Worm (Caenorhabditis elegans) whole organism, mixed stage, embryonic: ENCODE data around the gene hlh-14.
A peak's percentile ranks its signal among the peaks of the same experiment; 100 is the strongest.

ENCODE experiments used
- M03D4.4 ChIP-seq: sonication (generic microtip); optimal IDR thresholded peaks from 2 replicates; lab custom pipeline; 2017; ENCODE audit warnings: mild to moderate bottlenecking, missing genetic modification characterization, missing compliant biosample characterization
- bed-3 ChIP-seq: fragments of 200-800 bp; sonication (Bioruptor generic); optimal IDR thresholded peaks from 3 replicates; lab custom pipeline; 2018; ENCODE audit warnings: mild to moderate bottlenecking, missing genetic modification characterization, moderate library complexity, missing compliant biosample characterization
- blmp-1 ChIP-seq: fragments of 150-350 bp; optimal IDR thresholded peaks from 2 replicates; lab custom pipeline; 2014; ENCODE audit warnings: missing biosample characterization, missing genetic modification characterization
- ceh-39 ChIP-seq: fragments of 150-350 bp; optimal IDR thresholded peaks from 2 replicates; lab custom pipeline; 2014; ENCODE audit warnings: missing biosample characterization, missing genetic modification characterization
- ceh-43 ChIP-seq: fragments of 200-800 bp; sonication (Bioruptor generic); optimal IDR thresholded peaks from 2 replicates; lab custom pipeline; 2018; ENCODE audit warnings: mild to moderate bottlenecking, missing genetic modification characterization, moderate library complexity, missing compliant biosample characterization
- ceh-83 ChIP-seq: fragments of 200-800 bp; sonication (Bioruptor generic); optimal IDR thresholded peaks from 2 replicates; lab custom pipeline; 2018; ENCODE audit warnings: mild to moderate bottlenecking, missing genetic modification characterization, missing compliant biosample characterization
- ces-1 ChIP-seq: fragments of 150-350 bp; optimal IDR thresholded peaks from 2 replicates; lab custom pipeline; 2014; ENCODE audit warnings: missing biosample characterization, missing genetic modification reagents, missing genetic modification characterization
- cnd-1 ChIP-seq: fragments of 200-800 bp; sonication (Bioruptor generic); optimal IDR thresholded peaks from 2 replicates; lab custom pipeline; 2018; ENCODE audit warnings: mild to moderate bottlenecking, missing genetic modification characterization, missing compliant biosample characterization
- drap-1 ChIP-seq: fragments of 200-800 bp; sonication (Bioruptor generic); optimal IDR thresholded peaks from 3 replicates; lab custom pipeline; 2018; ENCODE audit warnings: mild to moderate bottlenecking, missing genetic modification characterization, missing compliant biosample characterization
- elt-1 ChIP-seq: sonication (generic microtip); optimal IDR thresholded peaks from 2 replicates; lab custom pipeline; 2017; ENCODE audit warnings: missing genetic modification characterization, mild to moderate bottlenecking, missing compliant biosample characterization, antibody characterized with exemption, moderate library complexity, borderline replicate concordance; ENCODE audit not compliant: insufficient read depth
- elt-3 ChIP-seq: fragments of 150-350 bp; optimal IDR thresholded peaks from 2 replicates; lab custom pipeline; 2014; ENCODE audit warnings: missing biosample characterization, missing genetic modification characterization
- flh-1 ChIP-seq: fragments of 200-800 bp; sonication (Bioruptor generic); optimal IDR thresholded peaks from 2 replicates; lab custom pipeline; 2018; ENCODE audit warnings: mild to moderate bottlenecking, missing genetic modification characterization, moderate library complexity, missing compliant biosample characterization
- ham-2 ChIP-seq: fragments of 200-800 bp; sonication (Bioruptor generic); optimal IDR thresholded peaks from 2 replicates; lab custom pipeline; 2018; ENCODE audit warnings: mild to moderate bottlenecking, missing genetic modification characterization, missing compliant biosample characterization
- hlh-1 ChIP-seq: fragments of 150-350 bp; optimal IDR thresholded peaks from 2 replicates; lab custom pipeline; 2014; ENCODE audit warnings: missing biosample characterization, missing genetic modification reagents, missing genetic modification characterization
- lin-13 ChIP-seq: fragments of 150-350 bp; optimal IDR thresholded peaks from 2 replicates; lab custom pipeline; 2014; ENCODE audit warnings: missing biosample characterization, missing genetic modification characterization
- lin-32 ChIP-seq: fragments of 200-800 bp; sonication (Bioruptor generic); optimal IDR thresholded peaks from 2 replicates; lab custom pipeline; 2018; ENCODE audit warnings: mild to moderate bottlenecking, missing genetic modification characterization, missing compliant biosample characterization
- lsy-2 ChIP-seq: fragments of 150-350 bp; optimal IDR thresholded peaks from 2 replicates; lab custom pipeline; 2014; ENCODE audit warnings: missing biosample characterization, missing genetic modification characterization
- mab-5 ChIP-seq: fragments of 150-350 bp; optimal IDR thresholded peaks from 2 replicates; lab custom pipeline; 2014; ENCODE audit warnings: missing biosample characterization, missing genetic modification characterization
- mep-1 ChIP-seq: fragments of 150-350 bp; optimal IDR thresholded peaks from 2 replicates; lab custom pipeline; 2017; ENCODE audit warnings: missing biosample characterization, missing genetic modification reagents, missing genetic modification characterization, inconsistent platforms
- mls-2 ChIP-seq: sonication (generic microtip); optimal IDR thresholded peaks from 2 replicates; lab custom pipeline; 2016; ENCODE audit warnings: mild to moderate bottlenecking, missing genetic modification characterization, moderate library complexity, missing compliant biosample characterization
- nhr-12 ChIP-seq: fragments of 150-350 bp; optimal IDR thresholded peaks from 2 replicates; lab custom pipeline; 2014; ENCODE audit warnings: missing biosample characterization, missing genetic modification characterization
- nhr-2 ChIP-seq: fragments of 150-350 bp; optimal IDR thresholded peaks from 2 replicates; lab custom pipeline; 2014; ENCODE audit warnings: missing biosample characterization, missing genetic modification characterization
- nhr-237 ChIP-seq: fragments of 150-350 bp; optimal IDR thresholded peaks from 2 replicates; lab custom pipeline; 2014; ENCODE audit warnings: missing biosample characterization, missing genetic modification characterization
- nhr-28 ChIP-seq: fragments of 150-350 bp; optimal IDR thresholded peaks from 2 replicates; lab custom pipeline; 2014; ENCODE audit warnings: missing biosample characterization, missing genetic modification characterization
- nhr-76 ChIP-seq: sonication (generic microtip); optimal IDR thresholded peaks from 2 replicates; lab custom pipeline; 2017; ENCODE audit warnings: missing biosample characterization, missing genetic modification characterization
- pha-4 ChIP-seq: fragments of 150-350 bp; optimal IDR thresholded peaks from 2 replicates; lab custom pipeline; 2018; ENCODE audit warnings: missing biosample characterization, missing genetic modification reagents, missing genetic modification characterization
- sem-2 ChIP-seq: fragments of 200-800 bp; sonication (Bioruptor generic); optimal IDR thresholded peaks from 2 replicates; lab custom pipeline; 2018; ENCODE audit warnings: mild to moderate bottlenecking, missing genetic modification characterization, missing compliant biosample characterization
- snpc-4 ChIP-seq: fragments of 150-350 bp; optimal IDR thresholded peaks from 2 replicates; lab custom pipeline; 2014; ENCODE audit warnings: missing biosample characterization, missing genetic modification characterization
- sptf-1 ChIP-seq: sonication (generic microtip); optimal IDR thresholded peaks from 2 replicates; lab custom pipeline; 2017; ENCODE audit warnings: mild to moderate bottlenecking, missing genetic modification characterization, moderate library complexity, missing compliant biosample characterization
- tbx-8 ChIP-seq: fragments of 200-800 bp; sonication (Bioruptor generic); optimal IDR thresholded peaks from 2 replicates; lab custom pipeline; 2018; ENCODE audit warnings: mild to moderate bottlenecking, missing genetic modification characterization, moderate library complexity, missing compliant biosample characterization
- unc-120 ChIP-seq: sonication (generic microtip); optimal IDR thresholded peaks from 2 replicates; lab custom pipeline; 2017; ENCODE audit warnings: missing genetic modification characterization, missing compliant biosample characterization; ENCODE audit not compliant: poor library complexity, severe bottlenecking
- unc-39 ChIP-seq: fragments of 150-350 bp; optimal IDR thresholded peaks from 2 replicates; lab custom pipeline; 2014; ENCODE audit warnings: missing biosample characterization, missing genetic modification characterization
- unc-62 ChIP-seq: fragments of 150-350 bp; optimal IDR thresholded peaks from 2 replicates; lab custom pipeline; 2014; ENCODE audit warnings: missing biosample characterization, missing genetic modification reagents, missing genetic modification characterization
- zip-8 ChIP-seq: fragments of 150-350 bp; optimal IDR thresholded peaks from 2 replicates; lab custom pipeline; 2014; ENCODE audit warnings: missing biosample characterization, missing genetic modification characterization
- ztf-11 ChIP-seq: fragments of 150-350 bp; optimal IDR thresholded peaks from 2 replicates; lab custom pipeline; 2014; ENCODE audit warnings: missing biosample characterization, missing genetic modification characterization

hlh-14 gene

DNA sequence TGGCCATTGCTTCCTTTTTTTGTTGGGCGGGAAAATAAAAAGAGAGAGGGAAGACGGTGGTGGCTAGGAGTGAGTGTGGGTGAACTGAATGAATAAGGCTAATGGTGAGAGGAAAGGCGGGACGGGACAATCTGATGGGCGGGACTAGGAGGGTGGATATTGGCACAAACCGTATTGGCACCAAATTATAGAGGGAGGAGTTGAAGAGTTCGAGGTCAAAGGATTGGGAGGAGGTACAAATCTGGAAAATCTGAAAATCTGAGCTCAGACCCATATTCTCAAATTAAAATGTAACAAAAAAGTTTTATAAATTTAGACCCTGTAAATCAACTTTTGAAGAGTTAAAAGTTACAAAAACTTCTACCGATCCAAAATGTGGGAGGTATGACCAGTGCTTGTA, at the start of gene hlh-14:
hlh-14 (minus strand) TSS at position 101 of the 400 bp plus-strand sequence.
- TF ChIP-seq M03D4.4 (tag; lab: Kevin White, UChicago) (no peak), snpc-4 (no peak), ham-2 (no peak), mep-1 (tag; lab: Kevin White, UChicago) (no peak), elt-3 (tag; lab: Kevin White, UChicago) (no peak), lin-13 (no peak), unc-120 (no peak)

DNA sequence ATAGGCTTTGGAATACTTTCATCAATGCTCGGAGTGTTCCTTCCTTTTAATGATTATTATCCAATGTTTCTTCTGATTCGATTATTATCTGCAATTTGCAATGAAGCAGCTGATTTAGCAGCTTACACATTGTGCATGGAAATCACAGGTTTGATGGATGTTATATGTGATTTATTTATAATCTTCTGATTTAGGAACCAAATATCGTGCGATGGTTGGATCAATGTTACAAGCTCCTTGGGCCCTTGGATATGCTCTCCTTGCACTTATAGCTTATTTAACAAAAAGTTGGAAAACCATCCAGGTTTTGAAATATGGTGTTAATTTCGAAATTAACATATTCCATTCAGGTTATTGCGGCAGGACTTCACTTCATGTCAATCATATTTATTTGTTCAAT, 46.8 kb upstream of the hlh-14 start:
- no peak for TF ChIP-seq ceh-39 (tag; lab: Kevin White, UChicago)
- TF ChIP-seq ham-2 = no peak
- TF ChIP-seq sptf-1 (tag; lab: Kevin White, UChicago) = no peak
- TF ChIP-seq M03D4.4 (tag; lab: Kevin White, UChicago) = no peak
- no peak for TF ChIP-seq unc-120
- no peak for TF ChIP-seq unc-39 (tag; lab: Kevin White, UChicago)
- no peak for TF ChIP-seq flh-1 (GFP tag; lab: Kevin White, UChicago)
- no peak for TF ChIP-seq nhr-76 (tag; lab: Kevin White, UChicago)
- no peak for TF ChIP-seq lin-32 (GFP tag; lab: Kevin White, UChicago)
- no peak for TF ChIP-seq bed-3

DNA sequence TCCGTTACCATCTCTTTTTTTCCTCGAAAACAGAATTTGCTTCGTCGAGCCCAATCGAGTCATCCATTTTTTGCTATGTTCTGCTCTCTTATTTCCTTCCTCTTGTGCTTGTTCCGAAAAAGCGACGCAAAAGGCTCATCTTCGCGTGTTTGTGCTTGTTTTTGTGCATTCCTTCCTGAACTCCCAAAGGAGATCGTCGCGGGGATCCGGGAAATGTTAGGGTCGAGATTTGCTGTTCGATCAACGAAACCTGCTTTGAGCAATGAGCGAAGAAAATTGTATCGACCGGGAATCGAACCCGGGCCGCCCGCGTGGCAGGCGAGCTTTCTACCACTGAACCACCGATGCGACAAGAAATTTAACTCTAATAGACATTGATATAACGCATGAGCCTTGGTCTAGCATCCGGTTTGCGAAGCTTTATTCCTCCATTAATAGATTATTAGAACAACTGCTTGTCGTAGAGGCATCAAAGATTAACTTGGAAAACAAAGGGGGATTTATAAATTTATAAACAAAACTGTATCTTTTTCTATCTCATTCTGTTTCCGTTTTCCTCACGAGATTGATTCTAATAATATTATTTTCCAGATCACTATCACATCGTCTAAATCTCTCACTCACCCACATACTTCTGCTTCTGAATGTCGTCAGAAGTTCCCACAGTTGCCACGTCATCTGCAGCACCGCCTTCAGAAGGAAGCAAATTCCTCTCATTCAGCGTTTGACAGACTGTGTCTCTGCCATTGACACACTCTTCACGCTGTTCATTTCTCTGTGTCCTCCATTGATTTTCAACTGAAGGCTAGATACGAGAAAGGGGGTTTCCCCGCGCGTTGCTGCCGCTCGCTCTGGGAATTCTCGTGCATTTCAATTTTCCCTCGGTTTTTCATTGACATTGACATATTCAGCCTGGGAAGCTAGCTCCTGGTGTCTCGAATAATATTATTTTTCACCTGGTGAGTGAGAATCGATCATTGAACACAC, 43.5 kb upstream of the hlh-14 start, which contains the start of gene K05F1.6:
K05F1.6 (plus strand) TSS at position 586 of the 987 bp plus-strand sequence.
- no peak for TF ChIP-seq zip-8 (tag; lab: Kevin White, UChicago)
- TF ChIP-seq flh-1 (GFP tag; lab: Kevin White, UChicago) = peak; percentile 52
- peak; percentile 78 for TF ChIP-seq ceh-83
- peak; percentile 65 for TF ChIP-seq sem-2 (GFP tag; lab: Kevin White, UChicago)
- peak; percentile 44 for TF ChIP-seq bed-3
- peak; percentile 45 for TF ChIP-seq lin-32 (GFP tag; lab: Kevin White, UChicago)
- TF ChIP-seq elt-1 (tag; lab: Kevin White, UChicago) = no peak
- TF ChIP-seq elt-3 (tag; lab: Kevin White, UChicago) = no peak
- TF ChIP-seq ceh-43 (GFP tag; lab: Kevin White, UChicago) = peak; percentile 10
- TF ChIP-seq M03D4.4 (tag; lab: Kevin White, UChicago) = peak; percentile 70
- no peak for TF ChIP-seq nhr-2 (tag; lab: Kevin White, UChicago)
- TF ChIP-seq nhr-12 (tag; lab: Kevin White, UChicago) = no peak
- no peak for TF ChIP-seq mab-5 (tag; lab: Kevin White, UChicago)
- TF ChIP-seq hlh-1 (tag; lab: Kevin White, UChicago) = peak; percentile 10
- peak; percentile 69 for TF ChIP-seq drap-1
- TF ChIP-seq nhr-237 (tag; lab: Kevin White, UChicago) = no peak
- no peak for TF ChIP-seq ces-1 (GFP tag; lab: Kevin White, UChicago)
- no peak for TF ChIP-seq mep-1 (tag; lab: Kevin White, UChicago)
- no peak for TF ChIP-seq nhr-76 (tag; lab: Kevin White, UChicago)
- no peak for TF ChIP-seq lsy-2
- peak; percentile 64 for TF ChIP-seq cnd-1 (tag; lab: Kevin White, UChicago)
- no peak for TF ChIP-seq blmp-1 (tag; lab: Kevin White, UChicago)
- TF ChIP-seq unc-62 (GFP tag; lab: Kevin White, UChicago) = no peak
- peak; percentile 36 for TF ChIP-seq tbx-8 (GFP tag; lab: Kevin White, UChicago)
- no peak for TF ChIP-seq unc-39 (tag; lab: Kevin White, UChicago)
- TF ChIP-seq mls-2 (tag; lab: Kevin White, UChicago) = peak; percentile 72
- TF ChIP-seq lin-13 = peak; percentile 12
- no peak for TF ChIP-seq nhr-28 (tag; lab: Kevin White, UChicago)
- no peak for TF ChIP-seq ceh-39 (tag; lab: Kevin White, UChicago)
- TF ChIP-seq ztf-11 (tag; lab: Kevin White, UChicago) = no peak
- TF ChIP-seq snpc-4 = no peak
- TF ChIP-seq pha-4 (tag; lab: Kevin White, UChicago) = peak; percentile 16
- peak; percentile 89 for TF ChIP-seq unc-120
- peak; percentile 76 for TF ChIP-seq ham-2
- TF ChIP-seq sptf-1 (tag; lab: Kevin White, UChicago) = peak; percentile 81
